Worm (Caenorhabditis elegans) whole organism, L4/young adult: ENCODE measurements around the gene nlp-9.
"Not testable (repeated sequence)": the region's sequence is repeated elsewhere in the genome, so short reads cannot be mapped to it uniquely, and the experiment has no call there.

Source experiments
- W03F9.2 ChIP-seq: fragments of 150-350 bp; optimal IDR thresholded peaks from 2 replicates; lab custom pipeline; 2014; ENCODE audit warnings: missing biosample characterization, missing genetic modification characterization
- dao-5 ChIP-seq: sonication (generic microtip); optimal IDR thresholded peaks from 2 replicates; lab custom pipeline; 2016; ENCODE audit warnings: missing genotype, missing genetic modification characterization, moderate library complexity, missing compliant biosample characterization
- him-1 ChIP-seq: sonication (generic microtip); optimal IDR thresholded peaks from 2 replicates; lab custom pipeline; 2016; ENCODE audit warnings: missing genotype, missing genetic modification reagents, missing genetic modification characterization, missing compliant biosample characterization

nlp-9 gene

ce11 chrV:4195283-4195682, 24.2 kb upstream of the nlp-9 start, which contains the start of gene algn-5:
Gene algn-5, plus strand, starts transcription at chrV:4195577.
- TF ChIP-seq W03F9.2 (tag; lab: Kevin White, UChicago): no peak
- no peak for TF ChIP-seq him-1 (tag; lab: Kevin White, UChicago)

DNA sequence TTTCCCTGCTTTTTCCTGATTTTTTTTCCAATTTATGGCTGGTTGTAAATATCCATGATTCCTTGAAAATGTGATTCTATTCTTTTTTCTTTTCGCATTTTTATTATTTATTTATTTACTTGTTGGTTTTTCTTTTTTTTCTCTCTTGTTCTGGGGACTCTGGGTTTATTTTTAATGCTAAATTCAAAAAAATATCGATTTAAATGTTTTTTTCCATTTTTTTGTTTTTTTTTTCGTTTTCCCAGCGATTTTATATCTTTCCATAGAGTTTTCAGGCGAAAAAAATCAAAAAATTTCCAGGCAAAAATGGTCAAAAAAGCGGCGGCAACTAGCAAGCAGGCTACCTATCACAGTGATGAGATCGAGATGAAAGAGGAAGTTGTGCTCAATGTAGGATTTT, 20.3 kb upstream of the nlp-9 start, which contains the start of gene rpac-40:
TSS of gene rpac-40 (plus strand) at position 301 of the 400 bp plus-strand sequence.
- TF ChIP-seq him-1 (tag; lab: Kevin White, UChicago) (no peak), dao-5 (no peak), W03F9.2 (tag; lab: Kevin White, UChicago) (no peak)

DNA sequence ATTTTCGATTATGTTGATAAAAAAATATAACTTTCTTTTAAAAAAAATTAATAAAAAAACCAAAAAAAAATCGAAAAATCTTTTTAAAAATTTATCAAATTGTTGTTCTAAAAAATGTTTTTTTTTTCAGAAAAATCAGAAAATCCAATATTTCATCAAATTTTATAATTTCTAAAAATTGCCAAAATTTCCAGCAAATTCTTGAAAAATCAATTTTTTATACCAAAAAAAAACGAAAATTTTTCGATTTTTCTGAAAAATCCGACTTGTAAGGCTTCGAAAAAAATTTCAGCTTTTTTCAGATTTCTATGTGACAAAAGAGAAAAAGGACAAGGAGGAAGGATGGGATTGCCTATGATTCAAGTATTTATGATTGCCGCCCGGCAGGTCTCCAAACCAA, 15.0 kb upstream of the nlp-9 start, which contains the start of gene H43I07.1:
TSS of gene H43I07.1 (plus strand) at position 301 of the 400 bp plus-strand sequence.
- TF ChIP-seq W03F9.2 (tag; lab: Kevin White, UChicago) (no peak), him-1 (tag; lab: Kevin White, UChicago) (no peak), dao-5 (no peak)

- TF ChIP-seq W03F9.2 (tag; lab: Kevin White, UChicago): no peak
- no peak for TF ChIP-seq dao-5
- no peak for TF ChIP-seq him-1 (tag; lab: Kevin White, UChicago)
These were observed 7.9 kb upstream of the nlp-9 start for ce11 chrV:4211521-4211920.

- TF ChIP-seq dao-5; W03F9.2 (tag; lab: Kevin White, UChicago); him-1 (tag; lab: Kevin White, UChicago): not testable (repeated sequence)
These were observed 3.6 kb upstream of the nlp-9 start, which contains the start of gene H43I07.4 for ce11 chrV:4215856-4216255. Gene H43I07.4, plus strand, starts transcription at chrV:4216156.

DNA sequence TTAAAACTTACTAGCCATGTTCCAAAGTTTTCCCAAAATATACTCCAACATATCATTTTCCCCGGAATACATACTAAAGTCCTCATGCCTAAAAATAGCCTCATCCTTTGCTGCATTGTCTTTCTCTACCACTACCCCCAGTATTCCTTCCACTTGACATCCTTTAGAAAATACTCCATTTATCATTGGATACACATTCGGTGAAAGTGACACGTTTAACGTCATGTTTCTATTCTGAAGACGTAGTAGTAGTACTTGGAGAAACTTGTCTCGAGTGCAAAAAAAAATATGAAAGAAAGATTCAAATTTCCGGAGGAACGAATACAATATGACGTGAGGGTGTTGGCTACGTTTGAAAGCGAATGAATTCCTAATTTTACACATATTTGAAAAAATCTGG, 2.5 kb upstream of the nlp-9 start:
- TF ChIP-seq him-1 (tag; lab: Kevin White, UChicago): no peak
- no peak for TF ChIP-seq dao-5
- no peak for TF ChIP-seq W03F9.2 (tag; lab: Kevin White, UChicago)

ce11 chrV:4218268-4218667, 1.2 kb upstream of the nlp-9 start:
- TF ChIP-seq W03F9.2 (tag; lab: Kevin White, UChicago) (no peak), dao-5 (no peak)

DNA sequence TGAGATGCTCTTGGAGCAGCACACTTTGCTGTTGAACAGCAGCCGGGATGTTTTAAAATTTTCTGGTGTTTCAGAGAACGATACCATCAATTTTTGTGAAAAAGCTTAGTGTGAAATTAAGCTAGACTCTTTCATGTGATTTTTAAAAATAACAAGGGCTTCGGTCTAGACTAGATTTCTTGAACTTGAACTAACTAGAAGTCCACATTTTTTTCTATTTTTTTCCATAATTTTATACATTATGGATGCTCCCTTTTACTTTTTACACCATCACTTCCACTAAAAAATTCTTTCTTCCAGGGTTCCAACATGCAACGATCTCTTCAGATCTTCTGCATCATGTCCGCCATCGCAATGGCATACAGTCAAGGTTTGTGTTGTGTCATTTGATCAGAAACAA, 16.7 kb downstream of the nlp-9 start, which contains the start of gene nlp-13:
TSS of gene nlp-13 (plus strand) at position 301 of the 400 bp plus-strand sequence.
- TF ChIP-seq him-1 (tag; lab: Kevin White, UChicago): no peak
- TF ChIP-seq W03F9.2 (tag; lab: Kevin White, UChicago): no peak
- TF ChIP-seq dao-5: no peak

ce11 chrV:4240292-4240691, 20.9 kb downstream of the nlp-9 start, which contains the start of gene srh-204:
Gene srh-204, minus strand, starts transcription at chrV:4240392.
- TF ChIP-seq dao-5 (no peak), him-1 (tag; lab: Kevin White, UChicago) (no peak), W03F9.2 (tag; lab: Kevin White, UChicago) (no peak)

ce11 chrV:4241555-4241954, 22.1 kb downstream of the nlp-9 start:
- TF ChIP-seq W03F9.2 (tag; lab: Kevin White, UChicago) (no peak), him-1 (tag; lab: Kevin White, UChicago) (no peak), dao-5 (no peak)

DNA sequence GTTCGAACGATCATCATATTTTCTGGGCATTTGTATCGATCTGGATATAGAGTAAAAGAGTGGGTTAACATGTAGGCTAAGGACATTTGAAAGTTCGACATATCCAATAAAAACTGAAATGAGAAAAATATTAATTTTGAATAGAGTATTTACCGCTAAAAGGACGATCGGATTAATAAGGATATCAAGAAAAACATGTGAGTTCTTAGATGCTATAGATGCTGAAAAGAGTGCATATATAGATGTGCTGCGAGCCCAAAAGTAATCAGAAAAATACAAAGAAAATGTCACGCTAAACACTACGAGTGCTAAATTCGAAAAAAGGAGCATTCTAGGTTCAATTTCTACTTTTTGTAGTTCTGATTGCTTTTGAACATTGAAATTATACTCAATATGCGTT, 23.0 kb downstream of the nlp-9 start, which contains the start of gene srt-12:
TSS of gene srt-12 (minus strand) at position 101 of the 400 bp plus-strand sequence.
- TF ChIP-seq W03F9.2 (tag; lab: Kevin White, UChicago) (no peak), him-1 (tag; lab: Kevin White, UChicago) (no peak), dao-5 (no peak)

DNA sequence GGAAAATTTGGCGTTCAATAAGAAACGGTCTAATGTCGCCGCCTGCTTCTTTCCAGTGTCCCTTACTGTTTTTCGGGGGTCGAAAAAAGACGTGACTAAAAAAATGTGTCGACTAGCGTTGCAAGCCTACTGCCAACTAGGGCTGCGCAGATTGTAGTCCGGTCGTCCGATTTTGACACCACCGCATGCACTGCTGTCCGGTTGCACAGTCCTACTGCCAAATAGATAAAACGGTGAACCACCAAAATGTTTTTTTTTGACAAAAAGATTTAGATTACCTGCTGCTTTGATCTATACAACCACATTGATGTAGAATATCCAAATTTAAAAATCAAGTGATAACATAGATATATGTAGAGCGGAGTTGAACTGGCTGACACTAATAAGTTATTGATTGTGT, 28.9 kb downstream of the nlp-9 start:
- no peak for TF ChIP-seq him-1 (tag; lab: Kevin White, UChicago)
- no peak for TF ChIP-seq dao-5
- TF ChIP-seq W03F9.2 (tag; lab: Kevin White, UChicago): no peak

DNA sequence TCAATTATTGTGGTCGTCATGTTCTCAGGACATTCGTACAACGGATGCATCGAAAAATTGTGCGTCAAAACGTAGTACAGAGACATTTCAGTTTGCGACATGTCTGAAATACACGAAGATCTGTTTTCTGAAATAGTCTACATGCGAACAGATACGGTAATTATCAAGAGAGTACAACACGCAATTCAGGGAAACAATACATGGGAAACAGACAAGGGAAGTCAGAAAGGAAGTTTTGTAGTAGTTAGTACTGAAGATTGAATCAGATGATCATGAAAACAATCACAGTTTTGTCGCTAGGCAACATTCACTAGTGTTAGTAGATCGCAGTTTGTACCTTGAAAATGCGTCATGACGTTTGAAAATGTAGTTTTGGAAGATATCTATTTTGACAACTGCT, 30.6 kb downstream of the nlp-9 start, which contains the start of gene srt-13:
TSS of gene srt-13 (minus strand) at position 101 of the 400 bp plus-strand sequence.
- TF ChIP-seq dao-5: no peak
- TF ChIP-seq W03F9.2 (tag; lab: Kevin White, UChicago): no peak
- TF ChIP-seq him-1 (tag; lab: Kevin White, UChicago): no peak

DNA sequence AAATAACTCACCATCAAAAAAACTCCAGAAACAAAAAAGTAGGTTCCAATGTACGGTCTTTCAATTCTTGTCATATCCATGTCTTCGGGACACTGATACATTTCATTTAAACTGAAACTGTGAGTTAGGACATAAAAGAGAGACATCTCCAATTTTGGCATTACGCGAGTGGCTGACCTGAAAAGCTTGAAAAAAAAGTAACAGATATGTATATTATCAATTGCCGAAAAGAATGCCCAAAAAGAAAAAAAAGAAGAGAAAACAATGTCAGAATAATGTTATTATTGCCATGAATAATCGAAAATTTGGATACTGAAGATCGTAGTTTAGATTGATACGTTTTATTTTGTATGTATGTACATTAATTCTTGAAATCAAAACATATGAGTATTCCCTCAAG, 37.0 kb downstream of the nlp-9 start, which contains the start of gene srt-14:
TSS of gene srt-14 (minus strand) at position 101 of the 400 bp plus-strand sequence.
- TF ChIP-seq dao-5 (no peak), W03F9.2 (tag; lab: Kevin White, UChicago) (no peak), him-1 (tag; lab: Kevin White, UChicago) (no peak)

- TF ChIP-seq him-1 (tag; lab: Kevin White, UChicago): no peak
- no peak for TF ChIP-seq W03F9.2 (tag; lab: Kevin White, UChicago)
- TF ChIP-seq dao-5: no peak
These were observed 40.6 kb downstream of the nlp-9 start, which contains the start of gene srt-3 for ce11 chrV:4260090-4260489. Gene srt-3, minus strand, starts transcription at chrV:4260190.
